Worm (Caenorhabditis elegans) whole organism, L2 larva: Measurements from ENCODE around the gene Y1A5A.1.

Experiments used
- C34F6.9 ChIP-seq: fragments of 150-350 bp; optimal IDR thresholded peaks from 2 replicates; lab custom pipeline; 2014; ENCODE audit warnings: missing biosample characterization, missing genetic modification characterization
- F13H6.1 ChIP-seq: sonication (generic microtip); optimal IDR thresholded peaks from 2 replicates; lab custom pipeline; 2016; ENCODE audit warnings: missing genetic modification characterization, missing compliant biosample characterization
- R02D3.7 ChIP-seq: fragments of 150-350 bp; optimal IDR thresholded peaks from 2 replicates; lab custom pipeline; 2014; ENCODE audit warnings: missing biosample characterization, missing genetic modification characterization
- Y55F3AM.14 ChIP-seq: fragments of 200-800 bp; sonication (Bioruptor generic); optimal IDR thresholded peaks from 2 replicates; lab custom pipeline; 2018; ENCODE audit warnings: mild to moderate bottlenecking, missing genetic modification characterization, missing compliant biosample characterization
- ZK546.5 ChIP-seq: sonication (generic microtip); optimal IDR thresholded peaks from 2 replicates; lab custom pipeline; 2017; ENCODE audit warnings: missing biosample characterization, missing genetic modification characterization
- alr-1 ChIP-seq: fragments of 150-350 bp; optimal IDR thresholded peaks from 2 replicates; lab custom pipeline; 2014; ENCODE audit warnings: missing biosample characterization, missing genetic modification characterization
- aly-2 ChIP-seq: fragments of 150-350 bp; optimal IDR thresholded peaks from 2 replicates; lab custom pipeline; 2014; ENCODE audit warnings: missing biosample characterization, missing genetic modification characterization
- ama-1 ChIP-seq: fragments of 150-350 bp; optimal IDR thresholded peaks from 2 replicates; lab custom pipeline; 2018; ENCODE audit warnings: inconsistent platforms
- blmp-1 ChIP-seq: sonication (generic microtip); optimal IDR thresholded peaks from 2 replicates; lab custom pipeline; 2017; ENCODE audit warnings: missing genetic modification characterization, mild to moderate bottlenecking, missing compliant biosample characterization, antibody characterized with exemption, moderate library complexity; ENCODE audit not compliant: insufficient read depth
- ceh-16 ChIP-seq: fragments of 150-350 bp; optimal IDR thresholded peaks from 2 replicates; lab custom pipeline; 2014; ENCODE audit warnings: missing biosample characterization, missing genetic modification characterization
- ceh-82 ChIP-seq: fragments of 150-350 bp; optimal IDR thresholded peaks from 2 replicates; lab custom pipeline; 2014; ENCODE audit warnings: missing biosample characterization, missing genetic modification characterization
- crh-2 ChIP-seq: sonication (generic microtip); optimal IDR thresholded peaks from 2 replicates; lab custom pipeline; 2017; ENCODE audit warnings: missing biosample characterization, missing genetic modification characterization
- egl-27 ChIP-seq: sonication (generic microtip); optimal IDR thresholded peaks from 3 replicates; lab custom pipeline; 2017; ENCODE audit warnings: missing biosample characterization, missing genetic modification reagents, missing genetic modification characterization
- elt-1 ChIP-seq: fragments of 150-350 bp; optimal IDR thresholded peaks from 2 replicates; lab custom pipeline; 2014; ENCODE audit warnings: missing biosample characterization, missing genetic modification characterization
- fos-1 ChIP-seq: fragments of 150-350 bp; optimal IDR thresholded peaks from 2 replicates; lab custom pipeline; 2014; ENCODE audit warnings: missing biosample characterization, missing genetic modification characterization
- lin-11 ChIP-seq: fragments of 150-350 bp; sonication (generic microtip); optimal IDR thresholded peaks from 2 replicates; lab custom pipeline; 2014; ENCODE audit warnings: missing biosample characterization, missing genetic modification characterization, inconsistent platforms, mixed read lengths
- lin-13 ChIP-seq: fragments of 150-350 bp; optimal IDR thresholded peaks from 2 replicates; lab custom pipeline; 2014; ENCODE audit warnings: missing biosample characterization, missing genetic modification reagents, missing genetic modification characterization
- lsy-2 ChIP-seq, 2 experiments: fragments of 150-350 bp in 1 of 2; sonication (generic microtip) in 1 of 2; optimal IDR thresholded peaks; 2 replicates each; lab custom pipeline; 2014 to 2017; ENCODE audit warnings: missing biosample characterization in 2 of 2, missing genetic modification characterization in 2 of 2
- mab-5 ChIP-seq: fragments of 150-350 bp; optimal IDR thresholded peaks from 2 replicates; lab custom pipeline; 2014; ENCODE audit warnings: missing biosample characterization, missing genetic modification characterization
- mdl-1 ChIP-seq, 2 experiments: fragments of 150-350 bp in 1 of 2; sonication (generic microtip) in 1 of 2; optimal IDR thresholded peaks; 2 replicates each; lab custom pipeline; 2017; ENCODE audit warnings: missing biosample characterization in 2 of 2, missing genetic modification characterization in 2 of 2
- nhr-10 ChIP-seq: sonication (generic microtip); optimal IDR thresholded peaks from 2 replicates; lab custom pipeline; 2017; ENCODE audit warnings: missing biosample characterization, missing genetic modification characterization
- nhr-11 ChIP-seq: fragments of 150-350 bp; optimal IDR thresholded peaks from 2 replicates; lab custom pipeline; 2014; ENCODE audit warnings: missing biosample characterization, missing genetic modification characterization
- nhr-129 ChIP-seq: fragments of 150-350 bp; optimal IDR thresholded peaks from 2 replicates; lab custom pipeline; 2014; ENCODE audit warnings: missing biosample characterization, missing genetic modification characterization
- nhr-21 ChIP-seq: fragments of 150-350 bp; optimal IDR thresholded peaks from 2 replicates; lab custom pipeline; 2014; ENCODE audit warnings: missing biosample characterization, missing genetic modification characterization
- nhr-25 ChIP-seq: fragments of 150-350 bp; sonication (generic microtip); optimal IDR thresholded peaks from 3 replicates; lab custom pipeline; 2014; ENCODE audit warnings: missing biosample characterization, missing genetic modification characterization
- nhr-6 ChIP-seq: fragments of 150-350 bp; optimal IDR thresholded peaks from 2 replicates; lab custom pipeline; 2014; ENCODE audit warnings: missing biosample characterization, missing genetic modification characterization
- sem-4 ChIP-seq: fragments of 150-350 bp; optimal IDR thresholded peaks from 2 replicates; lab custom pipeline; 2014; ENCODE audit warnings: missing biosample characterization, missing genetic modification reagents, missing genetic modification characterization
- sma-3 ChIP-seq: sonication (generic microtip); optimal IDR thresholded peaks from 2 replicates; lab custom pipeline; 2016; ENCODE audit warnings: missing genetic modification reagents, missing genetic modification characterization, missing compliant biosample characterization
- sma-9 ChIP-seq, 2 experiments: fragments of 150-350 bp in 1 of 2; sonication (generic microtip) in 1 of 2; optimal IDR thresholded peaks; 2 replicates each; lab custom pipeline; 2014 to 2016; ENCODE audit warnings: missing genetic modification characterization in 2 of 2, mild to moderate bottlenecking in 1 of 2, missing biosample characterization in 1 of 2, missing compliant biosample characterization in 1 of 2, missing genetic modification reagents in 1 of 2, moderate library complexity in 1 of 2
- snpc-4 ChIP-seq: fragments of 150-350 bp; optimal IDR thresholded peaks from 2 replicates; lab custom pipeline; 2014; ENCODE audit warnings: missing biosample characterization, missing genetic modification characterization
- unc-39 ChIP-seq: fragments of 150-350 bp; optimal IDR thresholded peaks from 2 replicates; lab custom pipeline; 2014; ENCODE audit warnings: missing biosample characterization, missing genetic modification characterization
- unc-55 ChIP-seq: fragments of 150-350 bp; sonication (generic microtip); optimal IDR thresholded peaks from 3 replicates; lab custom pipeline; 2014; ENCODE audit warnings: missing biosample characterization, missing genetic modification reagents, missing genetic modification characterization
- unc-62 ChIP-seq: fragments of 150-350 bp; optimal IDR thresholded peaks from 2 replicates; lab custom pipeline; 2014; ENCODE audit warnings: missing biosample characterization, missing genetic modification reagents, missing genetic modification characterization
- zag-1 ChIP-seq: fragments of 150-350 bp; optimal IDR thresholded peaks from 2 replicates; lab custom pipeline; 2014; ENCODE audit warnings: missing biosample characterization, missing genetic modification characterization
- ztf-1 ChIP-seq: fragments of 200-800 bp; sonication (Bioruptor generic); conservative IDR thresholded peaks from 2 replicates; pipeline ENCODE4 v1.3.6; 2022; ENCODE audit warnings: missing genetic modification characterization, missing compliant biosample characterization
- ztf-11 ChIP-seq: sonication (generic microtip); optimal IDR thresholded peaks from 2 replicates; lab custom pipeline; 2017; ENCODE audit warnings: missing biosample characterization, missing genetic modification characterization
- ztf-4 ChIP-seq: fragments of 150-350 bp; optimal IDR thresholded peaks from 2 replicates; lab custom pipeline; 2014; ENCODE audit warnings: missing biosample characterization, missing genetic modification characterization

Gene Y1A5A.1

ce11 chrIII:3994457-3994856 is 8.0 kb upstream of the Y1A5A.1 start:
- TF ChIP-seq ztf-4: no peak
- no peak for TF ChIP-seq ceh-16 (tag; lab: Kevin White, UChicago)
- TF ChIP-seq blmp-1 (tag; lab: Kevin White, UChicago): no peak
- TF ChIP-seq snpc-4 (tag; lab: Kevin White, UChicago): no peak
- TF ChIP-seq sma-9 (GFP tag; optimal IDR thresholded peaks at IDR 0.05; lab: Kevin White, UChicago): peak; percentile 4
- no peak for TF ChIP-seq sma-9 (tag; optimal IDR thresholded peaks at IDR 0.05; lab: Kevin White, UChicago)
- TF ChIP-seq nhr-129 (tag; lab: Kevin White, UChicago): peak; percentile 37
- no peak for TF ChIP-seq sem-4 (tag; lab: Kevin White, UChicago)
- no peak for TF ChIP-seq ceh-82 (tag; lab: Kevin White, UChicago)

- TF ChIP-seq lin-11: no peak
- no peak for TF ChIP-seq unc-62
- no peak for TF ChIP-seq ztf-1 (GFP tag; lab: Robert Waterston, UW)
- no peak for TF ChIP-seq ZK546.5 (tag; lab: Kevin White, UChicago)
- no peak for TF ChIP-seq mdl-1 (tag; optimal IDR thresholded peaks at IDR 0.05; lab: Kevin White, UChicago)
- TF ChIP-seq ztf-4: no peak
- TF ChIP-seq fos-1 (tag; lab: Kevin White, UChicago): no peak
- TF ChIP-seq nhr-6 (tag; lab: Kevin White, UChicago): no peak
- no peak for TF ChIP-seq mab-5 (tag; lab: Kevin White, UChicago)
- TF ChIP-seq elt-1 (tag; lab: Kevin White, UChicago): no peak
- TF ChIP-seq snpc-4 (tag; lab: Kevin White, UChicago): no peak
- TF ChIP-seq ztf-11: no peak
- TF ChIP-seq C34F6.9 (tag; lab: Kevin White, UChicago): no peak
- TF ChIP-seq R02D3.7 (tag; lab: Kevin White, UChicago): no peak
- no peak for TF ChIP-seq egl-27 (tag; lab: Kevin White, UChicago)
Measured at ce11 chrIII:3992089-3992488, 5.6 kb upstream of the Y1A5A.1 start, which contains the start of gene glb-11. Gene glb-11, minus strand, starts transcription at chrIII:3992189.

- TF ChIP-seq nhr-129 (tag; lab: Kevin White, UChicago) (peak; percentile 13), F13H6.1 (tag; lab: Kevin White, UChicago) (peak; percentile 32), sma-9 (GFP tag; optimal IDR thresholded peaks at IDR 0.05; lab: Kevin White, UChicago) (peak; percentile 79), sma-9 (tag; optimal IDR thresholded peaks at IDR 0.05; lab: Kevin White, UChicago) (no peak), unc-55 (GFP tag; lab: Kevin White, UChicago) (no peak)
Measured at ce11 chrIII:3991362-3991761, 4.9 kb upstream of the Y1A5A.1 start.

- TF ChIP-seq sma-3 (GFP tag; lab: Kevin White, UChicago) (no peak), blmp-1 (tag; lab: Kevin White, UChicago) (no peak), ztf-11 (no peak), nhr-6 (tag; lab: Kevin White, UChicago) (no peak), egl-27 (tag; lab: Kevin White, UChicago) (no peak), lin-13 (GFP tag; lab: Kevin White, UChicago) (no peak), alr-1 (tag; lab: Kevin White, UChicago) (no peak), ztf-1 (GFP tag; lab: Robert Waterston, UW) (no peak), R02D3.7 (tag; lab: Kevin White, UChicago) (no peak), ama-1 (no peak), nhr-11 (tag; lab: Kevin White, UChicago) (no peak), fos-1 (tag; lab: Kevin White, UChicago) (no peak), unc-39 (tag; lab: Kevin White, UChicago) (no peak), nhr-21 (tag; lab: Kevin White, UChicago) (no peak), lin-11 (no peak), aly-2 (tag; lab: Kevin White, UChicago) (no peak), crh-2 (tag; lab: Kevin White, UChicago) (no peak), nhr-25 (tag; lab: Kevin White, UChicago) (no peak)
Measured at ce11 chrIII:3987759-3988158, 1.3 kb upstream of the Y1A5A.1 start, which contains the start of gene C36E8.6. Gene C36E8.6, plus strand, starts transcription at chrIII:3988059.

- TF ChIP-seq nhr-6 (tag; lab: Kevin White, UChicago) (no peak), lin-11 (peak; percentile 13), nhr-10 (no peak), C34F6.9 (tag; lab: Kevin White, UChicago) (peak; percentile 8), zag-1 (tag; lab: Kevin White, UChicago) (no peak), mdl-1 (tag; optimal IDR thresholded peaks at IDR 0.05; lab: Kevin White, UChicago) (peak in 1 of 2 experiments; percentile 35), nhr-129 (tag; lab: Kevin White, UChicago) (peak; percentile 45), lsy-2 (tag; optimal IDR thresholded peaks at IDR 0.05; lab: Kevin White, UChicago) (peak in 1 of 2 experiments; percentile 34), Y55F3AM.14 (peak; percentile 14), fos-1 (tag; lab: Kevin White, UChicago) (peak; percentile 0), sma-9 (GFP tag; optimal IDR thresholded peaks at IDR 0.05; lab: Kevin White, UChicago) (peak; percentile 12), sma-9 (tag; optimal IDR thresholded peaks at IDR 0.05; lab: Kevin White, UChicago) (no peak), F13H6.1 (tag; lab: Kevin White, UChicago) (peak; percentile 82)
Measured at ce11 chrIII:3984049-3984484, 2.4 kb downstream of the Y1A5A.1 start.
